Worm (Caenorhabditis elegans) whole organism, L2 larva: ENCODE results near the gene phf-32.
"Not testable (repeated sequence)": the region's sequence is repeated elsewhere in the genome, so short reads cannot be mapped to it uniquely, and the experiment has no call there.

Experiments
- C34F6.9 ChIP-seq: fragments of 150-350 bp; optimal IDR thresholded peaks from 2 replicates; lab custom pipeline; 2014; ENCODE audit warnings: missing biosample characterization, missing genetic modification characterization
- F13H6.1 ChIP-seq: sonication (generic microtip); optimal IDR thresholded peaks from 2 replicates; lab custom pipeline; 2016; ENCODE audit warnings: missing genetic modification characterization, missing compliant biosample characterization
- R02D3.7 ChIP-seq: fragments of 150-350 bp; optimal IDR thresholded peaks from 2 replicates; lab custom pipeline; 2014; ENCODE audit warnings: missing biosample characterization, missing genetic modification characterization
- Y55F3AM.14 ChIP-seq: fragments of 200-800 bp; sonication (Bioruptor generic); optimal IDR thresholded peaks from 2 replicates; lab custom pipeline; 2018; ENCODE audit warnings: mild to moderate bottlenecking, missing genetic modification characterization, missing compliant biosample characterization
- ZK546.5 ChIP-seq: sonication (generic microtip); optimal IDR thresholded peaks from 2 replicates; lab custom pipeline; 2017; ENCODE audit warnings: missing biosample characterization, missing genetic modification characterization
- alr-1 ChIP-seq: fragments of 150-350 bp; optimal IDR thresholded peaks from 2 replicates; lab custom pipeline; 2014; ENCODE audit warnings: missing biosample characterization, missing genetic modification characterization
- aly-2 ChIP-seq: fragments of 150-350 bp; optimal IDR thresholded peaks from 2 replicates; lab custom pipeline; 2014; ENCODE audit warnings: missing biosample characterization, missing genetic modification characterization
- ama-1 ChIP-seq: fragments of 150-350 bp; optimal IDR thresholded peaks from 2 replicates; lab custom pipeline; 2018; ENCODE audit warnings: inconsistent platforms
- dmd-4 ChIP-seq: sonication (generic microtip); optimal IDR thresholded peaks from 2 replicates; lab custom pipeline; 2017; ENCODE audit warnings: missing biosample characterization, missing genetic modification characterization
- egl-27 ChIP-seq: sonication (generic microtip); optimal IDR thresholded peaks from 3 replicates; lab custom pipeline; 2017; ENCODE audit warnings: missing biosample characterization, missing genetic modification reagents, missing genetic modification characterization
- elt-1 ChIP-seq: fragments of 150-350 bp; optimal IDR thresholded peaks from 2 replicates; lab custom pipeline; 2014; ENCODE audit warnings: missing biosample characterization, missing genetic modification characterization
- fos-1 ChIP-seq: fragments of 150-350 bp; optimal IDR thresholded peaks from 2 replicates; lab custom pipeline; 2014; ENCODE audit warnings: missing biosample characterization, missing genetic modification characterization
- gmeb-1 ChIP-seq: fragments of 150-350 bp; optimal IDR thresholded peaks from 2 replicates; lab custom pipeline; 2014; ENCODE audit warnings: missing biosample characterization, missing genetic modification characterization
- lin-13 ChIP-seq: fragments of 150-350 bp; optimal IDR thresholded peaks from 2 replicates; lab custom pipeline; 2014; ENCODE audit warnings: missing biosample characterization, missing genetic modification reagents, missing genetic modification characterization
- mab-5 ChIP-seq: fragments of 150-350 bp; optimal IDR thresholded peaks from 2 replicates; lab custom pipeline; 2014; ENCODE audit warnings: missing biosample characterization, missing genetic modification characterization
- mbf-1 ChIP-seq: sonication (generic microtip); optimal IDR thresholded peaks from 2 replicates; lab custom pipeline; 2017; ENCODE audit warnings: missing biosample characterization, missing genetic modification characterization
- mdl-1 ChIP-seq, 2 experiments: fragments of 150-350 bp in 1 of 2; sonication (generic microtip) in 1 of 2; optimal IDR thresholded peaks; 2 replicates each; lab custom pipeline; 2017; ENCODE audit warnings: missing biosample characterization in 2 of 2, missing genetic modification characterization in 2 of 2
- nhr-11 ChIP-seq: fragments of 150-350 bp; optimal IDR thresholded peaks from 2 replicates; lab custom pipeline; 2014; ENCODE audit warnings: missing biosample characterization, missing genetic modification characterization
- nhr-12 ChIP-seq: fragments of 150-350 bp; optimal IDR thresholded peaks from 2 replicates; lab custom pipeline; 2014; ENCODE audit warnings: missing biosample characterization, missing genetic modification characterization
- nhr-21 ChIP-seq: fragments of 150-350 bp; optimal IDR thresholded peaks from 2 replicates; lab custom pipeline; 2014; ENCODE audit warnings: missing biosample characterization, missing genetic modification characterization
- nhr-23 ChIP-seq: fragments of 150-350 bp; optimal IDR thresholded peaks from 2 replicates; lab custom pipeline; 2014; ENCODE audit warnings: missing biosample characterization, missing genetic modification reagents, missing genetic modification characterization
- nhr-237 ChIP-seq: fragments of 150-350 bp; optimal IDR thresholded peaks from 2 replicates; lab custom pipeline; 2014; ENCODE audit warnings: missing biosample characterization, missing genetic modification characterization
- nhr-25 ChIP-seq: fragments of 150-350 bp; sonication (generic microtip); optimal IDR thresholded peaks from 3 replicates; lab custom pipeline; 2014; ENCODE audit warnings: missing biosample characterization, missing genetic modification characterization
- nhr-77 ChIP-seq: fragments of 150-350 bp; optimal IDR thresholded peaks from 2 replicates; lab custom pipeline; 2014; ENCODE audit warnings: missing biosample characterization, missing genetic modification characterization
- peb-1 ChIP-seq: fragments of 150-350 bp; optimal IDR thresholded peaks from 2 replicates; lab custom pipeline; 2014; ENCODE audit warnings: missing biosample characterization, missing genetic modification characterization
- sem-4 ChIP-seq: fragments of 150-350 bp; optimal IDR thresholded peaks from 2 replicates; lab custom pipeline; 2014; ENCODE audit warnings: missing biosample characterization, missing genetic modification reagents, missing genetic modification characterization
- skn-1 ChIP-seq: sonication (generic microtip); optimal IDR thresholded peaks from 2 replicates; lab custom pipeline; 2017; ENCODE audit warnings: missing biosample characterization, missing genetic modification characterization
- sma-3 ChIP-seq: sonication (generic microtip); optimal IDR thresholded peaks from 2 replicates; lab custom pipeline; 2016; ENCODE audit warnings: missing genetic modification reagents, missing genetic modification characterization, missing compliant biosample characterization
- snpc-4 ChIP-seq: fragments of 150-350 bp; optimal IDR thresholded peaks from 2 replicates; lab custom pipeline; 2014; ENCODE audit warnings: missing biosample characterization, missing genetic modification characterization
- unc-39 ChIP-seq: fragments of 150-350 bp; optimal IDR thresholded peaks from 2 replicates; lab custom pipeline; 2014; ENCODE audit warnings: missing biosample characterization, missing genetic modification characterization
- unc-55 ChIP-seq: fragments of 150-350 bp; sonication (generic microtip); optimal IDR thresholded peaks from 3 replicates; lab custom pipeline; 2014; ENCODE audit warnings: missing biosample characterization, missing genetic modification reagents, missing genetic modification characterization
- unc-62 ChIP-seq: fragments of 150-350 bp; optimal IDR thresholded peaks from 2 replicates; lab custom pipeline; 2014; ENCODE audit warnings: missing biosample characterization, missing genetic modification reagents, missing genetic modification characterization
- zag-1 ChIP-seq: fragments of 150-350 bp; optimal IDR thresholded peaks from 2 replicates; lab custom pipeline; 2014; ENCODE audit warnings: missing biosample characterization, missing genetic modification characterization
- ztf-11 ChIP-seq: sonication (generic microtip); optimal IDR thresholded peaks from 2 replicates; lab custom pipeline; 2017; ENCODE audit warnings: missing biosample characterization, missing genetic modification characterization

Gene phf-32

ce11 chrX:12308045-12308499 is 1.4 kb downstream of the phf-32 start, which contains the start of gene F17A2.16:
F17A2.16 (plus strand) TSS chrX:12308449.
- TF ChIP-seq gmeb-1, mab-5, ztf-11 (tag; lab: Kevin White, UChicago): not testable (repeated sequence)
- TF ChIP-seq, all 48 proteins: peak for 0; not testable (repeated sequence) for 48

DNA sequence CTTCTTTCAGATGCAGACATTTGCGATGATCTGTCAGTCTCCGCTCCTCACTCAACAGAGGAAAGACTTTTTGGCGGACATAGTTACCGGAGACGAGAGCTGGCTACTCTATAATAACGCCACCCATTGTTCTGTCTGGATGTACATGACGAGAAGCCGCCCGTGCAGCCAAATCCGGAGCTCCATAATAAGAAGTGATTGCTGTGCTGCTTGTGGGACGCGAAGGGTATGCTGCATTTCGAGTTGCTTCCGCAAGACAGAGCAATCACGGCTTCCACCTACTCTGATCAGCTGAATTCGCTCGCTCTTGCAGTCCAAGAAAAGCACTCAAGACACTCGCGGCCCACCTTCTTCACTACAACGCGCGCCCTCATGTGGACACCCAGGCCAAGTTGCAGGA is 7.1 kb downstream of the phf-32 start:
- TF ChIP-seq unc-62 (GFP tag; lab: Kevin White, UChicago), result no peak
- TF ChIP-seq egl-27 (tag; lab: Kevin White, UChicago), result no peak
- no peak for TF ChIP-seq ztf-11 (tag; lab: Kevin White, UChicago)
- TF ChIP-seq mbf-1 (tag; lab: Kevin White, UChicago), result no peak
- no peak for TF ChIP-seq elt-1 (tag; lab: Kevin White, UChicago)
- no peak for TF ChIP-seq lin-13
- TF ChIP-seq mdl-1 (tag; optimal IDR thresholded peaks at IDR 0.05; lab: Kevin White, UChicago), result no peak
- no peak for TF ChIP-seq nhr-25 (tag; lab: Kevin White, UChicago)
- TF ChIP-seq nhr-77, result no peak
- no peak for TF ChIP-seq sem-4
- TF ChIP-seq zag-1 (tag; lab: Kevin White, UChicago), result no peak
- TF ChIP-seq peb-1 (tag; lab: Kevin White, UChicago), result no peak
- TF ChIP-seq aly-2, result no peak
- no peak for TF ChIP-seq snpc-4
- TF ChIP-seq ama-1 (lab: Kevin White, UChicago), result no peak
- no peak for TF ChIP-seq F13H6.1 (tag; lab: Kevin White, UChicago)
- TF ChIP-seq unc-55 (GFP tag; lab: Kevin White, UChicago), result no peak
- no peak for TF ChIP-seq unc-39

ce11 chrX:12314395-12314794 is 7.7 kb downstream of the phf-32 start:
- TF ChIP-seq nhr-11 (tag; lab: Kevin White, UChicago) (no peak), aly-2 (no peak), nhr-237 (tag; lab: Kevin White, UChicago) (no peak), nhr-12 (tag; lab: Kevin White, UChicago) (no peak), dmd-4 (tag; lab: Kevin White, UChicago) (no peak), skn-1 (tag; lab: Kevin White, UChicago) (no peak), mdl-1 (tag; optimal IDR thresholded peaks at IDR 0.05; lab: Kevin White, UChicago) (no peak), ZK546.5 (tag; lab: Kevin White, UChicago) (no peak), R02D3.7 (tag; lab: Kevin White, UChicago) (no peak), nhr-25 (tag; lab: Kevin White, UChicago) (no peak), sma-3 (no peak), fos-1 (tag; lab: Kevin White, UChicago) (no peak), nhr-23 (tag; lab: Kevin White, UChicago) (no peak), zag-1 (tag; lab: Kevin White, UChicago) (no peak), nhr-77 (no peak), Y55F3AM.14 (no peak)

DNA sequence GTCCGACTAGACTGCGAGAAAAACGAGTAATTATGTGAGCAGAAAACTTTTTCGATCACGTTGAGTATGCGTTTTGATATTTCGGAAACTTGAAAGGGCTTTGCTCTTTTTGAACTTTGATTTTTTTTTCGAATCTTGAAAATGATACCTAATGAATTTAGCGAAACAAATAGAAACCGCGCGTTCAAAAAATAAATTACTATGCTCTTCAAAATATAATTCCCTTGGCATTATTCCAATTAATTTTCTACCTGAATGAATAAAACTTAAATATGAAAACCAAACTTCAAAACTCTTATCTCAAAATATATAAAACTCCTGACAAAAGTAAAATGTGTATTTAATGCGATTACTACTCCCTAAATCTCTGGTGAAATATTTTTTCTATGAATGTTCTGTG is 8.6 kb downstream of the phf-32 start, which contains the start of gene xtr-2:
Gene xtr-2 (plus strand): TSS at position 301 of the 400 bp plus-strand sequence.
- no peak for TF ChIP-seq nhr-21 (tag; lab: Kevin White, UChicago)
- TF ChIP-seq mdl-1 (tag; optimal IDR thresholded peaks at IDR 0.05; lab: Kevin White, UChicago), result no peak
- TF ChIP-seq aly-2, result no peak
- TF ChIP-seq nhr-11 (tag; lab: Kevin White, UChicago), result no peak
- no peak for TF ChIP-seq unc-55 (GFP tag; lab: Kevin White, UChicago)
- no peak for TF ChIP-seq nhr-77

DNA sequence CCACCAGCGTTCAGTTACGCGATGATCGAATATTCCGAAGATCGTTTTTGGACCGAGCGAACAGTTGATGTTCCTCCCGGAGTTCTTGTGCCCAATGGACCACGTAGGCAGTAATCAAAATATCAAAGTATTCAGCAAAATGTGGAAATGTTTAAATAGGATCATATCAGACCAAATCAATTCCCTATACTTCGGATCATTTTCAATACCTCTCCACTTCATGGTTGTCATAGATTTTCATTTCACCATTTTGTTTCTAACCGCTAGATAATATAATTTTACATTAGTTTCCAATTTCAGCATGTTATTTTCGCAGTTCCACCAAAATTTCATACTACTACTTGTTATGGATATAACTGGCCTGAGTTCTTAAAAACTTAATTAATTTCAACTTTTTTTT is 10.9 kb downstream of the phf-32 start:
- no peak for TF ChIP-seq ama-1 (lab: Kevin White, UChicago)
- no peak for TF ChIP-seq peb-1 (tag; lab: Kevin White, UChicago)
- no peak for TF ChIP-seq C34F6.9
- TF ChIP-seq nhr-11 (tag; lab: Kevin White, UChicago), result no peak
- no peak for TF ChIP-seq unc-55 (GFP tag; lab: Kevin White, UChicago)
- no peak for TF ChIP-seq unc-39
- TF ChIP-seq mbf-1 (tag; lab: Kevin White, UChicago), result no peak
- TF ChIP-seq nhr-21 (tag; lab: Kevin White, UChicago), result no peak
- no peak for TF ChIP-seq ZK546.5 (tag; lab: Kevin White, UChicago)
- TF ChIP-seq fos-1 (tag; lab: Kevin White, UChicago), result no peak
- no peak for TF ChIP-seq dmd-4 (tag; lab: Kevin White, UChicago)
- no peak for TF ChIP-seq alr-1 (tag; lab: Kevin White, UChicago)
- no peak for TF ChIP-seq gmeb-1 (tag; lab: Kevin White, UChicago)
